Worm (Caenorhabditis elegans): ENCODE data around the gene F14D7.8.

- TF ChIP-seq ama-1 (optimal IDR thresholded peaks at IDR 0.05): no peak
- no peak for TF ChIP-seq F13C5.2 (tag; optimal IDR thresholded peaks at IDR 0.05)
- no peak for TF ChIP-seq flt-1 (GFP tag; IDR thresholded peaks at IDR 0.05)
- no peak for TF ChIP-seq tbx-11 (GFP tag; IDR thresholded peaks at IDR 0.05)
- no peak for TF ChIP-seq ets-7 (tag; optimal IDR thresholded peaks at IDR 0.05)
- no peak for TF ChIP-seq ceh-13 (GFP tag; optimal IDR thresholded peaks at IDR 0.05)
- no peak for TF ChIP-seq hmbx-1 (tag; optimal IDR thresholded peaks at IDR 0.05)
Observed at ce11 chrV:14316525-14316924, 3.9 kb upstream of the F14D7.8 start, which contains the start of gene F47B8.2.
